Worm (Caenorhabditis elegans) whole organism, L1 larva: ENCODE data around the gene Y64G10A.7.

Experiments
- alr-1 ChIP-seq: fragments of 200-800 bp; sonication (Bioruptor generic); optimal IDR thresholded peaks from 2 replicates; lab custom pipeline; 2018; ENCODE audit warnings: borderline replicate concordance, mild to moderate bottlenecking, missing genetic modification characterization, missing compliant biosample characterization
- aly-2 ChIP-seq: fragments of 150-350 bp; optimal IDR thresholded peaks from 2 replicates; lab custom pipeline; 2014; ENCODE audit warnings: missing biosample characterization, missing genetic modification characterization
- ama-1 ChIP-seq: fragments of 150-350 bp; optimal IDR thresholded peaks from 2 replicates; lab custom pipeline; 2014
- blmp-1 ChIP-seq: fragments of 150-350 bp; optimal IDR thresholded peaks from 2 replicates; lab custom pipeline; 2014; ENCODE audit warnings: missing biosample characterization, missing genetic modification characterization
- ceh-63 ChIP-seq: fragments of 200-800 bp; sonication (Bioruptor generic); optimal IDR thresholded peaks from 2 replicates; lab custom pipeline; 2018; ENCODE audit warnings: mild to moderate bottlenecking, missing genetic modification characterization, missing compliant biosample characterization
- ceh-8 ChIP-seq: fragments of 200-800 bp; sonication (Bioruptor generic); optimal IDR thresholded peaks from 2 replicates; lab custom pipeline; 2018; ENCODE audit warnings: mild to moderate bottlenecking, missing genetic modification characterization, moderate library complexity, missing compliant biosample characterization
- ceh-82 ChIP-seq, 3 experiments: fragments of 150-350 bp in 1 of 3; sonication (generic microtip) in 2 of 3; optimal IDR thresholded peaks; 2 replicates each; lab custom pipeline; 2014 to 2017; ENCODE audit warnings: missing biosample characterization in 3 of 3, missing genetic modification characterization in 3 of 3
- efl-1 ChIP-seq, 4 experiments: fragments of 150-350 bp; optimal IDR thresholded peaks in 3 of 4; peaks in 1 of 4; 1 replicate in 1 of 4; 2 replicates in 3 of 4; lab custom pipeline; 2014; ENCODE audit warnings: missing biosample characterization in 2 of 4, missing genetic modification characterization in 2 of 4, missing genetic modification reagents in 2 of 4
- efl-3 ChIP-seq: fragments of 200-800 bp; sonication (Bioruptor generic); optimal IDR thresholded peaks from 2 replicates; lab custom pipeline; 2018; ENCODE audit warnings: mild to moderate bottlenecking, missing genetic modification characterization, missing compliant biosample characterization
- fkh-4 ChIP-seq: sonication (generic microtip); optimal IDR thresholded peaks from 2 replicates; lab custom pipeline; 2016; ENCODE audit warnings: missing compliant biosample characterization, missing genetic modification characterization, borderline replicate concordance
- fkh-8 ChIP-seq: sonication (generic microtip); optimal IDR thresholded peaks from 2 replicates; lab custom pipeline; 2016; ENCODE audit warnings: mild to moderate bottlenecking, missing genetic modification characterization, missing compliant biosample characterization
- grh-1 ChIP-seq: fragments of 200-800 bp; sonication (Bioruptor generic); IDR thresholded peaks from 2 replicates; pipeline ENCODE4 v1.3.6; 2022; ENCODE audit warnings: missing genetic modification reagents, missing genetic modification characterization, missing compliant biosample characterization
- hlh-4 ChIP-seq: sonication (generic microtip); optimal IDR thresholded peaks from 2 replicates; lab custom pipeline; 2016; ENCODE audit warnings: mild to moderate bottlenecking, missing genetic modification characterization, missing compliant biosample characterization
- hpl-2 ChIP-seq: fragments of 150-350 bp; optimal IDR thresholded peaks from 2 replicates; lab custom pipeline; 2014; ENCODE audit warnings: missing biosample characterization, missing genetic modification reagents, missing genetic modification characterization
- isw-1 ChIP-seq: fragments of 200-800 bp; sonication (Bioruptor generic); IDR thresholded peaks from 2 replicates; pipeline ENCODE4 v1.3.6; 2022; ENCODE audit warnings: missing genetic modification characterization, missing compliant biosample characterization
- jun-1 ChIP-seq: fragments of 150-350 bp; optimal IDR thresholded peaks from 2 replicates; lab custom pipeline; 2014; ENCODE audit warnings: missing biosample characterization, missing genetic modification reagents, missing genetic modification characterization
- lin-14 ChIP-seq: fragments of 200-800 bp; sonication (Bioruptor generic); optimal IDR thresholded peaks from 2 replicates; lab custom pipeline; 2018; ENCODE audit warnings: mild to moderate bottlenecking, missing genetic modification characterization, moderate library complexity, missing compliant biosample characterization
- lsy-2 ChIP-seq, 2 experiments: fragments of 150-350 bp; optimal IDR thresholded peaks; 2 replicates each; lab custom pipeline; 2014; ENCODE audit warnings: missing biosample characterization in 2 of 2, missing genetic modification characterization in 2 of 2
- mef-2 ChIP-seq: fragments of 150-350 bp; optimal IDR thresholded peaks from 2 replicates; lab custom pipeline; 2014; ENCODE audit warnings: missing biosample characterization, missing genetic modification characterization
- nhr-237 ChIP-seq: fragments of 150-350 bp; optimal IDR thresholded peaks from 2 replicates; lab custom pipeline; 2014; ENCODE audit warnings: missing biosample characterization, missing genetic modification characterization
- nhr-76 ChIP-seq: sonication (generic microtip); optimal IDR thresholded peaks from 2 replicates; lab custom pipeline; 2017; ENCODE audit warnings: missing biosample characterization, missing genetic modification characterization
- nhr-85 ChIP-seq: sonication (generic microtip); peaks from one replicate; lab custom pipeline; 2016; ENCODE audit warnings: missing genetic modification characterization, inconsistent platforms, missing compliant biosample characterization
- pag-3 ChIP-seq: sonication (generic microtip); optimal IDR thresholded peaks from 2 replicates; lab custom pipeline; 2017; ENCODE audit warnings: missing genetic modification characterization, mild to moderate bottlenecking, missing compliant biosample characterization, antibody characterized with exemption, borderline replicate concordance; ENCODE audit not compliant: insufficient read depth
- skn-1 ChIP-seq: fragments of 150-350 bp; optimal IDR thresholded peaks from 2 replicates; lab custom pipeline; 2014; ENCODE audit warnings: missing biosample characterization, missing genetic modification characterization
- snpc-4 ChIP-seq: fragments of 150-350 bp; optimal IDR thresholded peaks from 2 replicates; lab custom pipeline; 2014; ENCODE audit warnings: missing biosample characterization, missing genetic modification characterization
- snu-23 ChIP-seq: sonication (generic microtip); optimal IDR thresholded peaks from 2 replicates; lab custom pipeline; 2016; ENCODE audit warnings: missing genetic modification characterization, missing compliant biosample characterization
- sptf-1 ChIP-seq: fragments of 150-350 bp; optimal IDR thresholded peaks from 2 replicates; lab custom pipeline; 2014; ENCODE audit warnings: missing biosample characterization, missing genetic modification characterization
- sup-37 ChIP-seq: fragments of 200-800 bp; sonication (Bioruptor generic); optimal IDR thresholded peaks from 2 replicates; lab custom pipeline; 2018; ENCODE audit warnings: mild to moderate bottlenecking, missing genetic modification characterization, missing compliant biosample characterization
- tbx-2 ChIP-seq: sonication (generic microtip); optimal IDR thresholded peaks from 2 replicates; lab custom pipeline; 2016; ENCODE audit warnings: missing genetic modification characterization, missing compliant biosample characterization
- unc-62 ChIP-seq: fragments of 150-350 bp; optimal IDR thresholded peaks from 2 replicates; lab custom pipeline; 2014; ENCODE audit warnings: missing biosample characterization, missing genetic modification reagents, missing genetic modification characterization
- zag-1 ChIP-seq: fragments of 150-350 bp; optimal IDR thresholded peaks from 2 replicates; lab custom pipeline; 2014; ENCODE audit warnings: missing biosample characterization, missing genetic modification characterization
- zip-4 ChIP-seq: fragments of 200-800 bp; sonication (Bioruptor generic); optimal IDR thresholded peaks from 2 replicates; lab custom pipeline; 2018; ENCODE audit warnings: mild to moderate bottlenecking, missing genetic modification characterization, moderate library complexity, missing compliant biosample characterization

Gene Y64G10A.7

DNA sequence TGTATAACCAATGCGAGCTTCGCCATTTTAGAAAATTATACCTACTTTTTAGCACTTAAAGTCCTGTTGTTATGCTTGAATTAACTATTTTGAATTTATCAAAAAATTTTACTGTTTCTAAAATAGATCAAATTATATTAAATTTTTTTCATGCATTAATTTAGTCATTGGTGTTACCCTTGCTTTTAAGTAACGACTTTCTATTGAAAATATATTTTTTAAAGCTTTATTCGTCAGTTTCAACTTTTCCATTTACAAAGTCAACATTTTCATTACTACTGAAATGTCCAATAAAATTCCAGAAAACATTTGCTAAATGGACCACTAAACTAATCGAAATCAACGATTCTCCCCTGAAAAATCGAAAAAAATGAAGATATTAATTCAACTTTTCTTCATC, at the start of gene Y64G10A.7:
Gene Y64G10A.7 (plus strand): TSS at position 301 of the 400 bp plus-strand sequence.
- TF ChIP-seq ceh-82 (tag; optimal IDR thresholded peaks at IDR 0.05; lab: Kevin White, UChicago) = no peak
- TF ChIP-seq jun-1 (tag; lab: Kevin White, UChicago) = no peak
- no peak for TF ChIP-seq efl-1 (optimal IDR thresholded peaks at IDR 0.05; lab: Kevin White, UChicago)
- TF ChIP-seq efl-1 (GFP tag; optimal IDR thresholded peaks at IDR 0.05 in 1 of 2; lab: Kevin White, UChicago) = no peak
- no peak for TF ChIP-seq grh-1
- TF ChIP-seq pag-3 (tag; lab: Kevin White, UChicago) = no peak
- TF ChIP-seq nhr-85 (tag; lab: Kevin White, UChicago) = no peak
- TF ChIP-seq alr-1 (tag; lab: Kevin White, UChicago) = no peak
- TF ChIP-seq tbx-2 (tag; lab: Kevin White, UChicago) = no peak

DNA sequence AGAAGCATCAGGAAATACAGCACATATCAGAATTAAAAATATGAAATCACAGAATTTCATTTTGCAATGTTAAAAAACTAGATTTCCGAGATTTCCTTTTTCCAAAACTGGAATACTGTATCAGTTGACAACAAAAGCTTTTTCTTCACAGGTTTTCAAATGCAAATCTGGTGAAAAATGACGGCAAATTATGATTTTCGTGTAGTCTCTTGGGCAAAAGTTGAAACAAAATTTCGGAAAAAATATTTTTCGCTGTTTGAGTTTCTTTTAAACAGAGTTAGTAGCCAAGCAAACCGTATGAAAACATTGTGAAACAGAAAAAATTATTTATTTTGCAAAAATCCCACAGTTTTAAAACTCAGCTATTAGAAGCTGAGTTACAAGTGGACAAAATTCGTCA, 47.3 kb upstream of the Y64G10A.7 start, which contains the start of gene Y64G10A.2:
Gene Y64G10A.2 (minus strand): TSS at position 101 of the 400 bp plus-strand sequence.
- no peak for TF ChIP-seq fkh-8
- TF ChIP-seq efl-1 (optimal IDR thresholded peaks at IDR 0.05; lab: Kevin White, UChicago) = no peak
- TF ChIP-seq efl-1 (GFP tag; optimal IDR thresholded peaks at IDR 0.05 in 1 of 2; lab: Kevin White, UChicago) = peak in 1 of 2 experiments; percentile 43

DNA sequence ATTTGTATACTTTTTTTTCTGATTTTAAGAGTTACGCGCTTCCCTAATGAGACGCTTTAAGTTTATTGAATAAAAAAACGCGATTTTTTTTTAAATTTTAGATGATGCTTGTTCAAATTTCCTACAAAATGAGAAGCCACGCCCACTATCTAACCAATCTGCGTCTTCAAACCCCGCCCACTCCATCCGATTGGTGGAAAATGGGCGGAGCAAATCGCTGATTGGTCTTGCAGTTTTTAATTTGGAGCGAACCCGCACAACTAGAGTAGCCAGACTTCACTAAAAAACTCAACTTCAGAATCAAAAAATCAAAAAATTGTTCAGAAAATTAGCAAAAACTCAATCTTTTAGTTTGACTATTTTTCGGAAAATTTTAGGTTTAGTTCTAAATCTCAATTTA, 42.3 kb upstream of the Y64G10A.7 start:
- TF ChIP-seq skn-1 = no peak
- TF ChIP-seq ceh-63 (GFP tag; lab: Kevin White, UChicago) = no peak
- no peak for TF ChIP-seq mef-2 (tag; lab: Kevin White, UChicago)
- no peak for TF ChIP-seq aly-2 (tag; lab: Kevin White, UChicago)
- TF ChIP-seq snpc-4 (tag; lab: Kevin White, UChicago) = no peak
- TF ChIP-seq fkh-4 (tag; lab: Kevin White, UChicago) = no peak

DNA sequence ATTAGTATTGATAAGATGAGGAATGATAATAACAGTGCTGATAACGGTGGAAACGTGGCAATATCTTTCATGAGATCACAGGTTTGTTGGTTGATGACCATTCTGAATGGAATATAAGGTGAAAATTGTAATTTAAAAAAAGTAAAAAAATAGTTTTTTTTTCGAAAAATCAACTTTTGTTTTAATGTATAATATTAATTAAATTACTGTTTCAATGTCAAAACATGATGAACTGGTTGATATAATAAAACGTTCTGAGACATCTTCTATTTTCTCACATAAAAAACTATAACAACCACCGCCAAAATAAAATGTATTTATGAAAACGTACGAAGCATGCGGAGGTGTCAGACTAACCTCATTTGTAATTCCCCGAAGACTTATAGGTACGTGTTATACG, 41.6 kb upstream of the Y64G10A.7 start, which contains the start of gene srab-24:
Gene srab-24 (minus strand): TSS at position 101 of the 400 bp plus-strand sequence.
- no peak for TF ChIP-seq mef-2 (tag; lab: Kevin White, UChicago)
- no peak for TF ChIP-seq hlh-4
- no peak for TF ChIP-seq efl-1 (optimal IDR thresholded peaks at IDR 0.05; lab: Kevin White, UChicago)
- peak in 1 of 2 experiments; percentile 3 for TF ChIP-seq efl-1 (GFP tag; optimal IDR thresholded peaks at IDR 0.05 in 1 of 2; lab: Kevin White, UChicago)
- TF ChIP-seq sptf-1 = no peak
- TF ChIP-seq ceh-8 (GFP tag; lab: Kevin White, UChicago) = no peak

DNA sequence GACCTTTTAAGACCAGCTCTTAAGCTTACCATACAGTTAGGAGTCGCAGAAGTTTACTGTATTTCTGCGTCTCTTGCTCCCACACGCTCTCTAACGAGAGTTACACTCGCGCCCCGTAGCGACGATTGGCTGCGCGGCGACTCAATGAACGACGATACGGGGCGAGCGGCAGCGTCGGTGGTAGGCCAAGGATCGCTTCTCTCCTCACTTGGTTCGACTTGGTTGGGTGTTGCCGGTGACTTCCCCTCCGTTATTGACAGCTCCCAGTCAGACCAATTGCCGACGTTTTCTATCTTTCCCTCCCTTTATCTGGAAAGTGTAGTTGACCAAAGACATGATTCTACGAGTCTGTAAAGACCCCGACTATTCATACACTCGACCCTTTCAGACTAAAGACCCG, 36.1 kb upstream of the Y64G10A.7 start:
- TF ChIP-seq nhr-76 (tag; lab: Kevin White, UChicago) (no peak), blmp-1 (tag; lab: Kevin White, UChicago) (no peak), zag-1 (tag; lab: Kevin White, UChicago) (no peak), hpl-2 (GFP tag; lab: Kevin White, UChicago) (no peak), mef-2 (tag; lab: Kevin White, UChicago) (no peak), snu-23 (GFP tag; lab: Kevin White, UChicago) (no peak), ceh-8 (GFP tag; lab: Kevin White, UChicago) (no peak), nhr-237 (tag; lab: Kevin White, UChicago) (no peak), lsy-2 (tag; optimal IDR thresholded peaks at IDR 0.05; lab: Kevin White, UChicago) (no peak), lin-14 (GFP tag; lab: Kevin White, UChicago) (no peak), sup-37 (GFP tag; lab: Kevin White, UChicago) (no peak), unc-62 (GFP tag; lab: Kevin White, UChicago) (no peak), skn-1 (no peak), isw-1 (GFP tag; lab: Robert Waterston, UW) (no peak), zip-4 (GFP tag; lab: Kevin White, UChicago) (no peak), efl-3 (GFP tag; lab: Kevin White, UChicago) (no peak), ama-1 (lab: Kevin White, UChicago) (no peak)
